Fruit fly (Drosophila melanogaster): ENCODE data around the gene Sk2.
A peak's percentile ranks its signal among the peaks of the same experiment; 100 is the strongest.

Sk2 gene

DNA sequence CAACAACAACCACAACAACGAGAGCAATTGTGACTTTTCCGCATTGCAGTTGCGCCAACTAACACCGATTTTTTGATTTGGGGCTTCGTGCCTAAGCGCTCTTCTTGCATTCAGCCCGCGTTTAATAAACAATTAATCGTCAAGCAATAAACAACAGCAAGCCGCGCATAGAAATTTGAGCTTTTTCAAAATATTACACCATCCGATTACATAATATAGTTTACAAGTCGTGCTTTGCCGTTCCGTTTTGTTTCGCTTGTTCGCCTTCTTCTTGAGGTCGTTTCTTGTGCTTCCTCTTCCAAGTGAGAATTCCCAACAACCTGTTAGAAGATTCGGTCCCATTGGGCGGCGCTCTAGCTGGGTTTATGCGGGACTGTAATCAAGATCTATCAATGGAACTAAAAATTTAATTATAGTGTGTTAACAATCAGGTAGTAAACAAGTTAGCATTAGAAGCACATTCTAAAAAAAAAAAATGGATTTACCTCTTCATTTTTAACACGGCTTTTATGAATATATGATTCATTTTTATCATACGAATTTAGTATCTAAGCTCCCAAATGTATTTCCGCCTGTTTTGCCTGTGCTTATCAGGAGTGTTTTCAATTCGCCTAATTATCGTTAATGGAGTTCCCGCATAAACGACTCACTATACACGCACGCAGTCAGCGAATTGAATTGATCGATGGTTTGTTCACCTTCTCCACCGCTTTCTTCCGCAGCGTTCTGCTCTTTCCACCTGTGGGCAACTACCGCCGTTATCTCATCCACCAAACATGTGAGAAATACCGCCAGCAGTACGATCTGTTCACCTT lies 10.9 kb upstream of the Sk2 start:
- TF ChIP-seq cyc (GFP tag; optimal IDR thresholded peaks at IDR 0.05), result peak; percentile 57
- peak; percentile 70 for TF ChIP-seq pdm3 (GFP tag; optimal IDR thresholded peaks at IDR 0.05)
- TF ChIP-seq CG31627 (GFP tag; optimal IDR thresholded peaks at IDR 0.05), result peak; percentile 68
- TF ChIP-seq CG6276 (GFP tag; optimal IDR thresholded peaks at IDR 0.05), result peak; percentile 83
- peak; percentile 61 for TF ChIP-seq spab (GFP tag; optimal IDR thresholded peaks at IDR 0.05)
- TF ChIP-seq CG8632 (GFP tag; optimal IDR thresholded peaks at IDR 0.05), result peak; percentile 46
- peak; percentile 21 for TF ChIP-seq Blimp-1 (GFP tag; optimal IDR thresholded peaks at IDR 0.05)
- peak; percentile 75 for TF ChIP-seq net (GFP tag; optimal IDR thresholded peaks at IDR 0.05)
- peak; percentile 4 for TF ChIP-seq Eip93F (GFP tag; optimal IDR thresholded peaks at IDR 0.05)
- peak; percentile 89 for TF ChIP-seq CG32006 (GFP tag; optimal IDR thresholded peaks at IDR 0.05)
- TF ChIP-seq acj6 (GFP tag; optimal IDR thresholded peaks at IDR 0.05), result peak; percentile 74
- peak; percentile 83 for TF ChIP-seq topi (GFP tag; optimal IDR thresholded peaks at IDR 0.05)
- peak; percentile 55 for TF ChIP-seq Ets21C (GFP tag; optimal IDR thresholded peaks at IDR 0.05)
- TF ChIP-seq svp (GFP tag), result peak; percentile 72
- peak; percentile 71 for TF ChIP-seq CG10669 (GFP tag; optimal IDR thresholded peaks at IDR 0.05)
- TF ChIP-seq CG34406 (GFP tag; optimal IDR thresholded peaks at IDR 0.05), result peak; percentile 55
- peak; percentile 5 for TF ChIP-seq CG11902 (GFP tag; optimal IDR thresholded peaks at IDR 0.05)
- TF ChIP-seq CG4318 (GFP tag; optimal IDR thresholded peaks at IDR 0.05), result peak; percentile 76
- TF ChIP-seq OdsH (GFP tag; optimal IDR thresholded peaks at IDR 0.05), result peak; percentile 77
- TF ChIP-seq Eip75B (GFP tag; optimal IDR thresholded peaks at IDR 0.05), result peak; percentile 82
- peak; percentile 78 for TF ChIP-seq dac (GFP tag; optimal IDR thresholded peaks at IDR 0.05)
- peak; percentile 74 for TF ChIP-seq Met (GFP tag; optimal IDR thresholded peaks at IDR 0.05)
- peak; percentile 61 for TF ChIP-seq CG11294 (GFP tag; IDR thresholded peaks at IDR 0.05)
- TF ChIP-seq Sox102F (GFP tag; optimal IDR thresholded peaks at IDR 0.05), result peak; percentile 70
- TF ChIP-seq CG3919 (GFP tag; optimal IDR thresholded peaks at IDR 0.05), result peak; percentile 85
- TF ChIP-seq Sox15 (GFP tag; optimal IDR thresholded peaks at IDR 0.05), result peak; percentile 25
- peak; percentile 83 for TF ChIP-seq CG6163 (GFP tag; IDR thresholded peaks at IDR 0.05)
- TF ChIP-seq vri (GFP tag; optimal IDR thresholded peaks at IDR 0.05), result peak; percentile 21
- peak; percentile 74 for TF ChIP-seq Gug (GFP tag; IDR thresholded peaks at IDR 0.05)
- TF ChIP-seq Hr4 (GFP tag; optimal IDR thresholded peaks at IDR 0.05), result peak; percentile 75
- peak in 1 of 2 experiments; percentile 79 for TF ChIP-seq salr (GFP tag; optimal IDR thresholded peaks at IDR 0.05)
- peak; percentile 74 for TF ChIP-seq Smox (GFP tag; optimal IDR thresholded peaks at IDR 0.05)
- peak; percentile 32 for TF ChIP-seq CG8319 (GFP tag; optimal IDR thresholded peaks at IDR 0.05)
- TF ChIP-seq Hr38 (GFP tag; optimal IDR thresholded peaks at IDR 0.05), result no peak
- peak; percentile 58 for TF ChIP-seq fkh (GFP tag; optimal IDR thresholded peaks at IDR 0.05)
- peak; percentile 78 for TF ChIP-seq CG6808 (GFP tag; optimal IDR thresholded peaks at IDR 0.05)
- TF ChIP-seq Eip78C (GFP tag), result peak; percentile 93
- TF ChIP-seq CG11762 (GFP tag; optimal IDR thresholded peaks at IDR 0.05; ENCODE audit: insufficient read depth), result peak; percentile 68
- TF ChIP-seq achi (GFP tag; optimal IDR thresholded peaks at IDR 0.05), result peak; percentile 80
- TF ChIP-seq CG10631 (GFP tag; optimal IDR thresholded peaks at IDR 0.05), result peak; percentile 72
- TF ChIP-seq Sox14 (GFP tag; optimal IDR thresholded peaks at IDR 0.05), result peak; percentile 73
- peak; percentile 39 to 47 for TF ChIP-seq ss (GFP tag; optimal IDR thresholded peaks at IDR 0.05)
- TF ChIP-seq lz (GFP tag; optimal IDR thresholded peaks at IDR 0.05), result peak; percentile 77
- peak; percentile 59 for TF ChIP-seq Hr39 (GFP tag; optimal IDR thresholded peaks at IDR 0.05)
- TF ChIP-seq CG3032 (tag; optimal IDR thresholded peaks at IDR 0.05), result peak; percentile 71
- TF ChIP-seq CG7368 (GFP tag; optimal IDR thresholded peaks at IDR 0.05), result peak; percentile 66
- TF ChIP-seq fd85E (GFP tag; optimal IDR thresholded peaks at IDR 0.05), result no peak
- TF ChIP-seq CG15336 (GFP tag; IDR thresholded peaks at IDR 0.05), result peak; percentile 90
- TF ChIP-seq CG6854 (GFP tag; optimal IDR thresholded peaks at IDR 0.05), result peak; percentile 31
- peak; percentile 38 for TF ChIP-seq CG9139 (GFP tag; optimal IDR thresholded peaks at IDR 0.05)
- peak; percentile 81 for TF ChIP-seq eg (GFP tag; IDR thresholded peaks at IDR 0.05)
